Fruit fly (Drosophila melanogaster) S2 (cell line): ENCODE data around the gene CG42812.

Experiments used
- CG8478 ChIP-seq: fragments of >200 bp; optimal IDR thresholded peaks from 2 replicates; lab custom pipeline; 2018
- CTCF ChIP-seq, 2 experiments: fragments of >200 bp; optimal IDR thresholded peaks; 2 replicates each; lab custom pipeline; 2018

- TF ChIP-seq CG8478 (lab: Kevin White, UChicago), result no peak
- no peak for TF ChIP-seq CTCF (optimal IDR thresholded peaks at IDR 0.05; lab: Kevin White, UChicago)
Observed at dm6 chr3R:24361583-24361982, 6.4 kb downstream of the CG42812 start, which contains the start of the genes CG5762 and CG33339.
